Fruit fly (Drosophila melanogaster) whole organism, embryonic: ENCODE measurements around the gene CG13077.
A peak's percentile ranks its signal among the peaks of the same experiment; 100 is the strongest.

Experiments
- BEAF-32 ChIP-seq: fragments of 200-800 bp; sonication (Bioruptor generic); optimal IDR thresholded peaks from 3 replicates; lab custom pipeline; 2017; ENCODE audit warnings: missing biosample characterization, missing genetic modification characterization, mild to moderate bottlenecking, moderate library complexity, missing genetic modification reagents
- Bgb ChIP-seq: fragments of 200-800 bp; sonication (Bioruptor generic); IDR thresholded peaks from 2 replicates; pipeline ENCODE4 v1.3.6; 2022; ENCODE audit warnings: missing biosample characterization, missing genetic modification characterization; ENCODE audit not compliant: partially characterized antibody
- CG13287 ChIP-seq: fragments of 200-800 bp; sonication (Bioruptor generic); IDR thresholded peaks from 2 replicates; pipeline ENCODE4 v1.3.6; 2022; ENCODE audit warnings: missing biosample characterization, missing genetic modification characterization; ENCODE audit not compliant: partially characterized antibody
- CG16779 ChIP-seq: fragments of 200-800 bp; sonication (Bioruptor generic); IDR thresholded peaks from 2 replicates; pipeline ENCODE4 v1.3.6; 2022; ENCODE audit warnings: missing biosample characterization, missing genetic modification characterization
- CG17361 ChIP-seq: fragments of 200-800 bp; sonication (Bioruptor generic); IDR thresholded peaks from 3 replicates; pipeline ENCODE4 v1.3.6; 2022; ENCODE audit warnings: missing biosample characterization, missing genetic modification characterization
- CG17612 ChIP-seq: fragments of 200-800 bp; sonication (Bioruptor generic); IDR thresholded peaks from 2 replicates; pipeline ENCODE4 v1.3.6; 2022; ENCODE audit warnings: missing biosample characterization, missing genetic modification characterization
- CG17829 ChIP-seq: fragments of 200-800 bp; optimal IDR thresholded peaks from 2 replicates; lab custom pipeline; 2019; ENCODE audit warnings: missing biosample characterization, mild to moderate bottlenecking, missing genetic modification characterization, moderate library complexity
- CG31388 ChIP-seq: fragments of 200-800 bp; sonication (Bioruptor generic); optimal IDR thresholded peaks from 2 replicates; lab custom pipeline; 2016; ENCODE audit warnings: missing biosample characterization, missing genetic modification characterization
- CG32767 ChIP-seq: fragments of 200-800 bp; sonication (Bioruptor generic); IDR thresholded peaks from 2 replicates; pipeline ENCODE4 v1.3.6; 2022; ENCODE audit warnings: missing biosample characterization, missing genetic modification characterization
- CG34224 ChIP-seq: fragments of 200-800 bp; sonication (Bioruptor generic); IDR thresholded peaks from 3 replicates; pipeline ENCODE4 v1.3.6; 2022; ENCODE audit warnings: missing biosample characterization, missing genetic modification characterization; ENCODE audit not compliant: partially characterized antibody
- CG34422 ChIP-seq: fragments of 200-800 bp; sonication (Bioruptor generic); IDR thresholded peaks from 3 replicates; pipeline ENCODE4 v1.3.6; 2022; ENCODE audit warnings: missing biosample characterization, missing genetic modification characterization
- CG4282 ChIP-seq: fragments of 200-800 bp; sonication (Bioruptor generic); optimal IDR thresholded peaks from 2 replicates; lab custom pipeline; 2016; ENCODE audit warnings: missing biosample characterization, missing genetic modification characterization
- CG4404 ChIP-seq: fragments of 200-800 bp; sonication (Bioruptor generic); IDR thresholded peaks from 2 replicates; pipeline ENCODE4 v1.3.6; 2022; ENCODE audit warnings: missing biosample characterization, missing genetic modification characterization
- CG7963 ChIP-seq: fragments of 200-800 bp; sonication (Bioruptor generic); IDR thresholded peaks from 3 replicates; pipeline ENCODE4 v1.3.6; 2022; ENCODE audit warnings: missing biosample characterization, missing genetic modification characterization; ENCODE audit not compliant: partially characterized antibody
- CTCF ChIP-seq: fragments of 200-800 bp; sonication (Bioruptor generic); optimal IDR thresholded peaks from 2 replicates; lab custom pipeline; 2017; ENCODE audit warnings: missing biosample characterization, mild to moderate bottlenecking, missing genetic modification characterization, moderate library complexity
- D19A ChIP-seq: fragments of 200-800 bp; optimal IDR thresholded peaks from 3 replicates; lab custom pipeline; 2019; ENCODE audit warnings: missing biosample characterization, mild to moderate bottlenecking, missing genetic modification characterization, moderate library complexity
- Deaf1 ChIP-seq: fragments of 200-800 bp; optimal IDR thresholded peaks from 3 replicates; lab custom pipeline; 2019; ENCODE audit warnings: missing biosample characterization, mild to moderate bottlenecking, missing genetic modification characterization, moderate library complexity
- Dp ChIP-seq: fragments of 200-800 bp; sonication (Bioruptor generic); optimal IDR thresholded peaks from 2 replicates; lab custom pipeline; 2018; ENCODE audit warnings: missing biosample characterization, mild to moderate bottlenecking, missing genetic modification characterization, moderate library complexity
- Dref ChIP-seq: fragments of 200-800 bp; sonication (Bioruptor generic); IDR thresholded peaks from 2 replicates; pipeline ENCODE4 v1.3.6; 2022; ENCODE audit warnings: missing biosample characterization, missing genetic modification characterization
- Nf-YC ChIP-seq: fragments of 200-800 bp; optimal IDR thresholded peaks from 3 replicates; lab custom pipeline; 2019; ENCODE audit warnings: missing biosample characterization, mild to moderate bottlenecking, missing genetic modification characterization, moderate library complexity
- Pdp1 ChIP-seq, 2 experiments: fragments of 200-800 bp; sonication (Bioruptor generic); optimal IDR thresholded peaks; 3 replicates each; lab custom pipeline; 2016; ENCODE audit warnings: missing biosample characterization in 2 of 2, missing genetic modification characterization in 2 of 2, mild to moderate bottlenecking in 1 of 2, moderate library complexity in 1 of 2
- Trl ChIP-seq, 3 experiments: fragments of >200 bp in 2 of 3; fragments of 200-800 bp in 1 of 3; sonication (Bioruptor generic) in 1 of 3; optimal IDR thresholded peaks; 2 replicates in 1 of 3; 3 replicates in 2 of 3; lab custom pipeline; 2016 to 2017; ENCODE audit warnings: missing biosample characterization in 1 of 3, missing genetic modification characterization in 1 of 3
- abd-A ChIP-seq: fragments of 200-800 bp; sonication (Bioruptor generic); optimal IDR thresholded peaks from 3 replicates; lab custom pipeline; 2019; ENCODE audit warnings: missing biosample characterization, mild to moderate bottlenecking, missing genetic modification characterization, moderate library complexity
- al ChIP-seq: fragments of 200-800 bp; sonication (Bioruptor generic); IDR thresholded peaks from 2 replicates; pipeline ENCODE4 v1.3.6; 2022; ENCODE audit warnings: missing biosample characterization, missing genetic modification characterization
- ato ChIP-seq: fragments of 200-800 bp; sonication (Bioruptor generic); IDR thresholded peaks from 2 replicates; pipeline ENCODE4 v1.3.6; 2022; ENCODE audit warnings: missing biosample characterization, missing genetic modification characterization; ENCODE audit not compliant: partially characterized antibody
- btn ChIP-seq: fragments of 200-800 bp; sonication (Bioruptor generic); optimal IDR thresholded peaks from 2 replicates; lab custom pipeline; 2016; ENCODE audit warnings: missing biosample characterization, missing genetic modification characterization
- chinmo ChIP-seq: fragments of 200-800 bp; sonication (Bioruptor generic); IDR thresholded peaks from 4 replicates; pipeline ENCODE4 v1.3.6; 2022; ENCODE audit warnings: missing biosample characterization, missing genetic modification characterization; ENCODE audit not compliant: partially characterized antibody
- chm ChIP-seq: fragments of 200-800 bp; sonication (Bioruptor generic); IDR thresholded peaks from 2 replicates; pipeline ENCODE4 v1.3.6; 2022; ENCODE audit warnings: missing biosample characterization, missing genetic modification characterization
- emc ChIP-seq: fragments of 200-800 bp; sonication (Bioruptor generic); optimal IDR thresholded peaks from 2 replicates; lab custom pipeline; 2016; ENCODE audit warnings: missing biosample characterization, missing genetic modification characterization
- ewg ChIP-seq: fragments of 200-800 bp; sonication (Bioruptor generic); optimal IDR thresholded peaks from 3 replicates; lab custom pipeline; 2017; ENCODE audit warnings: mild to moderate bottlenecking, missing biosample characterization, missing genetic modification reagents, missing genetic modification characterization
- gcm ChIP-seq: fragments of 200-800 bp; sonication (Bioruptor generic); optimal IDR thresholded peaks from 2 replicates; lab custom pipeline; 2019; ENCODE audit warnings: missing biosample characterization, mild to moderate bottlenecking, missing genetic modification characterization, moderate library complexity
- nerfin-2 ChIP-seq: fragments of 200-800 bp; sonication (Bioruptor generic); IDR thresholded peaks from 2 replicates; pipeline ENCODE4 v1.3.6; 2022; ENCODE audit warnings: missing biosample characterization, missing genetic modification characterization; ENCODE audit not compliant: partially characterized antibody
- onecut ChIP-seq: fragments of 200-800 bp; sonication (Bioruptor generic); IDR thresholded peaks from 2 replicates; pipeline ENCODE4 v1.3.6; 2022; ENCODE audit warnings: missing biosample characterization, missing genetic modification characterization
- pzg ChIP-seq: fragments of 200-800 bp; sonication (Bioruptor generic); optimal IDR thresholded peaks from 3 replicates; lab custom pipeline; 2018; ENCODE audit warnings: missing biosample characterization, mild to moderate bottlenecking, missing genetic modification characterization, moderate library complexity
- scrt ChIP-seq: fragments of 200-800 bp; sonication (Bioruptor generic); optimal IDR thresholded peaks from 2 replicates; lab custom pipeline; 2018; ENCODE audit warnings: missing biosample characterization, mild to moderate bottlenecking, missing genetic modification characterization, moderate library complexity
- seq ChIP-seq: fragments of 200-800 bp; sonication (Bioruptor generic); IDR thresholded peaks from 2 replicates; pipeline ENCODE4 v1.3.6; 2022; ENCODE audit warnings: missing biosample characterization, missing genetic modification characterization
- tgo ChIP-seq: fragments of 200-800 bp; sonication (Bioruptor generic); IDR thresholded peaks from 3 replicates; pipeline ENCODE4 v1.3.6; 2022; ENCODE audit warnings: missing biosample characterization, missing genetic modification characterization
- z ChIP-seq: fragments of 200-800 bp; sonication (Bioruptor generic); IDR thresholded peaks from 3 replicates; pipeline ENCODE4 v1.3.6; 2022; ENCODE audit warnings: missing biosample characterization, missing genetic modification characterization
- zen2 ChIP-seq: fragments of 200-800 bp; sonication (Bioruptor generic); IDR thresholded peaks from 3 replicates; pipeline ENCODE4 v1.3.6; 2022; ENCODE audit warnings: missing biosample characterization, missing genetic modification characterization; ENCODE audit not compliant: partially characterized antibody

Gene CG13077

DNA sequence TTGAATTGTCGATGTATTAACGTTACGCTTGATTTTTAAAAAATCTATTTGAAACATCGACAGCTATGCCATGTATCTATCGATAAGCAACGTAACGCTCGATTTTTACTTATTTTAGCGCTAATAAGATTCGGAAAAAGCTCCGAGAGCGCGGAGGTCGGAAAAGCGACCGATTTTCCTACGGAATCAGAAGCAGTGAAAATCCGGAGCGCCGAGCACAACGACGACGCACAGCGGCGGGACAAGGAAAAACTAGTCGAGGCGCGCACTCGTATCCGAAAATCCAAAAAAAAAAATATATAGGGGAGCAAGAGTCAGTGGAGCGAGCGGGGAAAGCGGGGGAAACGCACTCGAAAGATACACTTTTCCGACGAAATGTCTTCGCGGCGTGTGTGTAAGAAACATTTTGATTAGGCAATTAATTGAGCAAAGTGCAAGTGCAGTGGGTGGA lies 47.0 kb upstream of the CG13077 start, which contains the start of gene CG10132 (continued):
- TF ChIP-seq zen2 (GFP tag; lab: Robert Waterston, UW) (peak; percentile 75), CG7963 (GFP tag; lab: Robert Waterston, UW) (peak; percentile 57; the same call in 1 of the 3 replicates), CG34224 (GFP tag; lab: Robert Waterston, UW) (peak; percentile 59; the same call in 2 of the 3 replicates), z (GFP tag; lab: Robert Waterston, UW) (peak; percentile 58; the same call in 1 of the 3 replicates), CTCF (GFP tag; lab: Kevin White, UChicago) (peak; percentile 73), nerfin-2 (GFP tag; lab: Robert Waterston, UW) (peak; percentile 26; the same call in 1 of the 2 replicates), Deaf1 (tag; lab: Kevin White, UChicago) (peak; percentile 85), ato (peak; percentile 53), Dp (GFP tag; lab: Kevin White, UChicago) (peak; percentile 29), CG17829 (no peak), CG31388 (no peak), CG4282 (GFP tag; lab: Kevin White, UChicago) (no peak), btn (no peak), BEAF-32 (GFP tag; lab: Kevin White, UChicago) (peak; percentile 25), CG13287 (GFP tag; lab: Robert Waterston, UW) (peak; percentile 66)

DNA sequence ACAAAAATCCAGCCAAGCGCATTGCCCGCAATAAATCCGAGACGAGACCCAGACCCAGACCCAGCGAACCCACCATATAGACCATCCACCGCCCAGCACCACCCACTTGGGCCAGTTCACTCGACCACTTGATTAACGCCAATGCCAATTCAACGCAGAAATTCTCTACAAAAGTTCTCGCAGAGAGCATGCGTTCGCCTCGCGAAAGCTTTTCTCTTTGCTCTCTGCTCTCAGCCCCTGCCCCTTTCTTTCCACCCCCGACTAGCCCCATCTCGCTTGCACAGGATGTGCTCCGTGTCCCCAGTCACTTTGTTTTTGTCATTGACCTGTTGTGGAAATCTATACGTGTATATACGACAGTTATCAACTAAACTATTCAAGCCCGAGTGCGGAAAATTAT lies 46.1 kb upstream of the CG13077 start:
- peak; percentile 18; the same call in 1 of the 2 replicates for TF ChIP-seq Bgb (GFP tag; lab: Robert Waterston, UW)
- 0 out of 2 replicates have a peak, but pooled peaks have one; percentile 22 for TF ChIP-seq Dref (GFP tag; lab: Robert Waterston, UW)
- TF ChIP-seq D19A (tag; lab: Kevin White, UChicago) = no peak
- TF ChIP-seq onecut (GFP tag; lab: Robert Waterston, UW) = peak; percentile 19; the same call in 1 of the 2 replicates
- peak; percentile 24; the same call in 1 of the 2 replicates for TF ChIP-seq CG13287 (GFP tag; lab: Robert Waterston, UW)
- 0 out of 2 replicates have a peak, but pooled peaks have one; percentile 39 for TF ChIP-seq chm (GFP tag; lab: Robert Waterston, UW)
- peak; percentile 35; the same call in 1 of the 2 replicates for TF ChIP-seq CG32767 (GFP tag; lab: Robert Waterston, UW)
- TF ChIP-seq tgo = no peak
- peak; percentile 80 for TF ChIP-seq scrt (GFP tag; lab: Kevin White, UChicago)
- no peak for TF ChIP-seq al
- TF ChIP-seq chinmo (GFP tag; lab: Robert Waterston, UW) = peak; percentile 44; the same call in 1 of the 4 replicates
- TF ChIP-seq CG17361 (GFP tag; lab: Robert Waterston, UW) = no peak
- TF ChIP-seq CG16779 (GFP tag; lab: Robert Waterston, UW) = no peak
- TF ChIP-seq Deaf1 (tag; lab: Kevin White, UChicago) = peak; percentile 22
- peak; percentile 56 to 80 for TF ChIP-seq Trl (optimal IDR thresholded peaks at IDR 0.05; lab: Kevin White, UChicago)
- TF ChIP-seq Trl (GFP tag; optimal IDR thresholded peaks at IDR 0.05; lab: Kevin White, UChicago) = no peak
- no peak for TF ChIP-seq Pdp1 (GFP tag; optimal IDR thresholded peaks at IDR 0.05; lab: Kevin White, UChicago)
- no peak for TF ChIP-seq CG17612 (GFP tag; lab: Robert Waterston, UW)
- TF ChIP-seq CG4404 (GFP tag; lab: Robert Waterston, UW) = 0 out of 2 replicates have a peak, but pooled peaks have one; percentile 15
- TF ChIP-seq seq (GFP tag; lab: Robert Waterston, UW) = peak; percentile 52; the same call in 1 of the 2 replicates
- peak; percentile 46 for TF ChIP-seq abd-A
- peak; percentile 87 for TF ChIP-seq ewg (GFP tag; lab: Kevin White, UChicago)
- TF ChIP-seq CG34422 = 0 out of 3 replicates have a peak, but pooled peaks have one; percentile 18
- TF ChIP-seq pzg = peak; percentile 12
- peak; percentile 13 for TF ChIP-seq Nf-YC (tag; lab: Kevin White, UChicago)
- TF ChIP-seq emc (GFP tag; lab: Kevin White, UChicago) = no peak
- TF ChIP-seq gcm (GFP tag; lab: Kevin White, UChicago) = no peak
- TF ChIP-seq, all 482 proteins: peak for 17
